Worm (Caenorhabditis elegans): ENCODE results near the gene sqst-2.
"Not testable (repeated sequence)": the region's sequence is repeated elsewhere in the genome, so short reads cannot be mapped to it uniquely, and the experiment has no call there.

DNA sequence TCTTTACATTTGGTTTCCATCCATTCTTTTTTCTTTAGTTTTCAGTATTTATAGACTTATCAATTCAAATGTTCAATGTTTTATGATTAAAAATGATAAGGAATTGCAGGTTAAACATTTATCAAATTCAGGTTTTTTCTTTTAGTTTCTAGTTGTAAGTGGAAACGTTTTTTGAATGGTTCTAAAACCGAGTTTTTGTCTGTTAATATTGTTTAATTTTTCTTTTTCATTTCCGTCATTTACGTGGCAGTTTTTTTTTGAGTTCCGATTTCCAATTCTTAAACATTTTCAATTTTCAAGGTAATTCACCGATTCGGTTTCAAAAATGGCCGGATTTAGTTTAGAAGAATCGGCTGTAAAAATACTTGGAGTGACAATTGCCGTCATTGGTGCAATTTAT is 46.1 kb upstream of the sqst-2 start, which contains the start of gene T12B3.3:
- not testable (repeated sequence) for TF ChIP-seq pag-3 (tag; optimal IDR thresholded peaks at IDR 0.05; ENCODE audit: borderline replicate concordance, insufficient read depth); nhr-76 (tag; optimal IDR thresholded peaks at IDR 0.05); nhr-77 (tag; optimal IDR thresholded peaks at IDR 0.05); dpl-1 (GFP tag; optimal IDR thresholded peaks at IDR 0.05); unc-62 (GFP tag; optimal IDR thresholded peaks at IDR 0.05); lin-13 (GFP tag; optimal IDR thresholded peaks at IDR 0.05); pqm-1 (tag; optimal IDR thresholded peaks at IDR 0.05); nhr-11 (tag; optimal IDR thresholded peaks at IDR 0.05); snu-23 (GFP tag; optimal IDR thresholded peaks at IDR 0.05); lin-15B (tag; optimal IDR thresholded peaks at IDR 0.05)

Data from whole organism, L1 larva.